Fruit fly (Drosophila melanogaster) whole organism, embryonic: ENCODE measurements around the gene CG5810.

ENCODE experiments used
- Abd-B ChIP-seq: fragments of 200-800 bp; sonication (Bioruptor generic); optimal IDR thresholded peaks from 2 replicates; lab custom pipeline; 2018; ENCODE audit warnings: missing biosample characterization, mild to moderate bottlenecking, missing genetic modification characterization, moderate library complexity
- CG9215 ChIP-seq: fragments of 200-800 bp; sonication (Bioruptor generic); IDR thresholded peaks from 2 replicates; pipeline ENCODE4 v1.3.6; 2022; ENCODE audit warnings: missing biosample characterization, missing genetic modification characterization
- CG9727 ChIP-seq: fragments of 200-800 bp; sonication (Bioruptor generic); optimal IDR thresholded peaks from 3 replicates; lab custom pipeline; 2017; ENCODE audit warnings: missing biosample characterization, mild to moderate bottlenecking, missing genetic modification characterization
- Dad ChIP-seq: fragments of 200-800 bp; sonication (Bioruptor generic); optimal IDR thresholded peaks from 3 replicates; lab custom pipeline; 2016; ENCODE audit warnings: missing biosample characterization, missing genetic modification characterization
- Gug ChIP-seq: fragments of 200-800 bp; sonication (Bioruptor generic); IDR thresholded peaks from 4 replicates; pipeline ENCODE4 v1.3.6; 2022; ENCODE audit warnings: missing biosample characterization, missing genetic modification characterization
- Hand ChIP-seq: fragments of 200-800 bp; sonication (Bioruptor generic); optimal IDR thresholded peaks from 2 replicates; lab custom pipeline; 2017; ENCODE audit warnings: mild to moderate bottlenecking, missing biosample characterization, missing genetic modification reagents, missing genetic modification characterization
- fru ChIP-seq: fragments of >200 bp; optimal IDR thresholded peaks from 2 replicates; lab custom pipeline; 2017
- twi ChIP-seq: fragments of 200-800 bp; optimal IDR thresholded peaks from 2 replicates; lab custom pipeline; 2019; ENCODE audit warnings: missing biosample characterization, mild to moderate bottlenecking, missing genetic modification characterization, moderate library complexity
- zf30C ChIP-seq: fragments of 200-800 bp; sonication (Bioruptor generic); optimal IDR thresholded peaks from 3 replicates; lab custom pipeline; 2018; ENCODE audit warnings: missing biosample characterization, mild to moderate bottlenecking, missing genetic modification characterization

dm6 chr3R:21204500-21205167 lies 41.1 kb downstream of the CG5810 start:
- peak; percentile 75 for TF ChIP-seq zf30C (GFP tag; lab: Kevin White, UChicago)
- peak; percentile 67 for TF ChIP-seq Dad
- TF ChIP-seq Gug (GFP tag; lab: Robert Waterston, UW) = peak; percentile 73; the same call in 3 of the 4 replicates
- no peak for TF ChIP-seq CG9215 (GFP tag; lab: Robert Waterston, UW)
- TF ChIP-seq Abd-B (GFP tag; lab: Kevin White, UChicago) = peak; percentile 80
- TF ChIP-seq twi (tag; lab: Kevin White, UChicago) = peak; percentile 66
- TF ChIP-seq CG9727 (GFP tag; lab: Kevin White, UChicago) = peak; percentile 78
- TF ChIP-seq fru (lab: Kevin White, UChicago) = no peak
- TF ChIP-seq Hand (GFP tag; lab: Kevin White, UChicago) = peak; percentile 45
